Worm (Caenorhabditis elegans): ENCODE measurements around the gene dkc-1.

DNA sequence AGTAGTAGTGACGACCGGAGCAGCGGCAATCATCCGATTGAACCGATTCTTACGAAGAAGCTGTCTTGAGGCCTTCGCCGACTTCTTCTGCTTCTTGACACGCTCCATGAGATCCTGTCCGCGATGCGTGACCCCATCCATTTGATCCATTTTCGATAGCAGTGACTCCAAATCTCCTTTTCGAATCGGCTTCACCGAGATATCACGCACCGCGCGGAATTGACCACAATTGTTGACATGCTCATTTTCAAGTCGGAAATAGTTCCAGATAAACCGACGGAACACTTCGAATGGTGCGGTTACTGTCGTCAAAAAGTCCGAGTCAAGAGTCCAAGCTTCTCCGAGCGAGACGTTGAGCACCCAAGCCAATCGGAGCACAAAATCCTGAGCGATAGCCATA is 44.4 kb upstream of the dkc-1 start:
- TF ChIP-seq zag-1 (tag; optimal IDR thresholded peaks at IDR 0.05) = no peak
- no peak for TF ChIP-seq nhr-11 (tag; optimal IDR thresholded peaks at IDR 0.05)
- TF ChIP-seq nhr-12 (tag; optimal IDR thresholded peaks at IDR 0.05) = no peak
- TF ChIP-seq fkh-10 (GFP tag; optimal IDR thresholded peaks at IDR 0.05) = no peak
- no peak for TF ChIP-seq nhr-77 (tag; optimal IDR thresholded peaks at IDR 0.05)
